Worm (Caenorhabditis elegans) whole organism, L4 larva: ENCODE results near the gene frm-10.
"Not testable (repeated sequence)": the region's sequence is repeated elsewhere in the genome, so short reads cannot be mapped to it uniquely, and the experiment has no call there.

Experiments
- nhr-76 ChIP-seq: fragments of 150-350 bp; optimal IDR thresholded peaks from 2 replicates; lab custom pipeline; 2014; ENCODE audit warnings: missing biosample characterization, missing genetic modification characterization
- pha-4 ChIP-seq, 2 experiments: fragments of 150-350 bp in 1 of 2; fragments of 200-800 bp in 1 of 2; sonication (Bioruptor generic) in 1 of 2; IDR thresholded peaks in 1 of 2; optimal IDR thresholded peaks in 1 of 2; 2 replicates each; pipeline versions ENCODE4 v1.3.6 to Lab custom; 2014 to 2022; ENCODE audit warnings: missing genetic modification characterization in 2 of 2, missing genetic modification reagents in 2 of 2, missing biosample characterization in 1 of 2, missing compliant biosample characterization in 1 of 2
- tra-1 ChIP-seq: fragments of 200-800 bp; sonication (Bioruptor generic); IDR thresholded peaks from 2 replicates; pipeline ENCODE4 v1.3.6; 2022; ENCODE audit warnings: missing genetic modification reagents, missing genetic modification characterization, missing compliant biosample characterization

- not testable (repeated sequence) for TF ChIP-seq pha-4 (GFP tag; IDR thresholded peaks at IDR 0.05; lab: Robert Waterston, UW); pha-4 (tag; optimal IDR thresholded peaks at IDR 0.05; lab: Kevin White, UChicago); nhr-76 (tag; lab: Kevin White, UChicago); tra-1
Observed at ce11 chrV:13507078-13507477, 44.1 kb downstream of the frm-10 start.
